Worm (Caenorhabditis elegans) whole organism, L4 larva: Measurements from ENCODE around the gene pxf-1.

ENCODE experiments used
- F44E2.7 ChIP-seq: fragments of 200-800 bp; sonication (Bioruptor generic); IDR thresholded peaks from 2 replicates; pipeline ENCODE4 v2.1.2; 2022; ENCODE audit warnings: missing genetic modification characterization, missing compliant biosample characterization
- T20F7.1 ChIP-seq: fragments of 200-800 bp; sonication (Bioruptor generic); optimal IDR thresholded peaks from 2 replicates; lab custom pipeline; 2018; ENCODE audit warnings: mild to moderate bottlenecking, missing genetic modification characterization, missing compliant biosample characterization
- T26A8.4 ChIP-seq: fragments of 200-800 bp; sonication (Bioruptor generic); IDR thresholded peaks from 2 replicates; pipeline ENCODE4 v1.3.6; 2022; ENCODE audit warnings: missing genetic modification characterization, missing compliant biosample characterization
- Y5F2A.4 ChIP-seq: fragments of 200-800 bp; sonication (Bioruptor generic); optimal IDR thresholded peaks from 2 replicates; lab custom pipeline; 2018; ENCODE audit warnings: mild to moderate bottlenecking, missing genetic modification characterization, missing compliant biosample characterization
- aha-1 ChIP-seq: fragments of 150-350 bp; peaks from one replicate; lab custom pipeline; 2014; ENCODE audit warnings: missing biosample characterization, missing genetic modification characterization
- arid-1 ChIP-seq: fragments of 200-800 bp; sonication (Bioruptor generic); conservative IDR thresholded peaks from 2 replicates; pipeline ENCODE4 v1.3.6; 2022; ENCODE audit warnings: missing genetic modification reagents, missing genetic modification characterization, missing compliant biosample characterization
- ceh-28 ChIP-seq: fragments of 150-350 bp; optimal IDR thresholded peaks from 2 replicates; lab custom pipeline; 2014; ENCODE audit warnings: missing biosample characterization, missing genetic modification reagents, missing genetic modification characterization
- ces-1 ChIP-seq: fragments of 150-350 bp; sonication (generic microtip); optimal IDR thresholded peaks from 4 replicates; lab custom pipeline; 2014; ENCODE audit warnings: missing biosample characterization, missing genetic modification reagents, missing genetic modification characterization
- daf-12 ChIP-seq: fragments of 150-350 bp; optimal IDR thresholded peaks from 2 replicates; lab custom pipeline; 2014; ENCODE audit warnings: missing biosample characterization, missing genetic modification reagents, missing genetic modification characterization
- daf-16 ChIP-seq, 3 experiments: sonication (generic microtip); optimal IDR thresholded peaks; 2 replicates each; lab custom pipeline; 2016 to 2017; ENCODE audit warnings: missing genetic modification characterization in 3 of 3, missing genetic modification reagents in 3 of 3, mild to moderate bottlenecking in 2 of 3, missing compliant biosample characterization in 2 of 3, missing biosample characterization in 1 of 3, moderate library complexity in 1 of 3
- dpl-1 ChIP-seq: fragments of 150-350 bp; optimal IDR thresholded peaks from 2 replicates; lab custom pipeline; 2014; ENCODE audit warnings: missing biosample characterization, missing genetic modification reagents, missing genetic modification characterization
- fkh-10 ChIP-seq: fragments of 150-350 bp; optimal IDR thresholded peaks from 2 replicates; lab custom pipeline; 2014; ENCODE audit warnings: missing biosample characterization, missing genetic modification reagents, missing genetic modification characterization
- fos-1 ChIP-seq: fragments of 150-350 bp; optimal IDR thresholded peaks from 2 replicates; lab custom pipeline; 2014; ENCODE audit warnings: missing biosample characterization, missing genetic modification characterization
- hif-1 ChIP-seq, 2 experiments: sonication (generic microtip); optimal IDR thresholded peaks; 2 replicates each; lab custom pipeline; 2016 to 2017; ENCODE audit warnings: missing compliant biosample characterization in 2 of 2, missing genetic modification characterization in 2 of 2, missing genetic modification reagents in 2 of 2, missing genotype in 2 of 2, mild to moderate bottlenecking in 1 of 2
- hlh-30 ChIP-seq: sonication (generic microtip); optimal IDR thresholded peaks from 2 replicates; lab custom pipeline; 2017; ENCODE audit warnings: antibody characterized with exemption, mild to moderate bottlenecking, missing genetic modification characterization, missing compliant biosample characterization; ENCODE audit not compliant: insufficient read depth
- hmg-1.1 ChIP-seq: fragments of 200-800 bp; sonication (Bioruptor generic); IDR thresholded peaks from 2 replicates; pipeline ENCODE4 v1.3.6; 2022; ENCODE audit warnings: missing genetic modification reagents, missing genetic modification characterization, missing compliant biosample characterization
- lin-1 ChIP-seq: fragments of 200-800 bp; sonication (Bioruptor generic); IDR thresholded peaks from 2 replicates; pipeline ENCODE4 v1.3.6; 2022; ENCODE audit warnings: missing genetic modification reagents, missing genetic modification characterization, missing compliant biosample characterization
- lin-29 ChIP-seq: fragments of 200-800 bp; sonication (Bioruptor generic); IDR thresholded peaks from 2 replicates; pipeline ENCODE4 v1.3.6; 2022; ENCODE audit warnings: missing genetic modification reagents, missing genetic modification characterization, missing compliant biosample characterization
- lin-38 ChIP-seq: fragments of 200-800 bp; sonication (Bioruptor generic); IDR thresholded peaks from 2 replicates; pipeline ENCODE4 v1.3.6; 2022; ENCODE audit warnings: missing genetic modification reagents, missing genetic modification characterization, missing compliant biosample characterization
- mdl-1 ChIP-seq, 2 experiments: fragments of 150-350 bp in 1 of 2; sonication (generic microtip) in 1 of 2; optimal IDR thresholded peaks; 2 replicates each; lab custom pipeline; 2014 to 2017; ENCODE audit warnings: missing biosample characterization in 2 of 2, missing genetic modification characterization in 2 of 2
- mep-1 ChIP-seq: fragments of 150-350 bp; sonication (generic microtip); optimal IDR thresholded peaks from 3 replicates; lab custom pipeline; 2014; ENCODE audit warnings: missing biosample characterization, missing genetic modification characterization
- mes-2 ChIP-seq: sonication (generic microtip); optimal IDR thresholded peaks from 2 replicates; lab custom pipeline; 2016; ENCODE audit warnings: missing genotype, mild to moderate bottlenecking, missing genetic modification characterization, missing compliant biosample characterization; ENCODE audit not compliant: poor library complexity, severe bottlenecking
- nhr-111 ChIP-seq: fragments of 200-800 bp; sonication (Bioruptor generic); optimal IDR thresholded peaks from 2 replicates; lab custom pipeline; 2018; ENCODE audit warnings: mild to moderate bottlenecking, missing genetic modification characterization, missing compliant biosample characterization
- nhr-28 ChIP-seq: fragments of 150-350 bp; optimal IDR thresholded peaks from 2 replicates; lab custom pipeline; 2014; ENCODE audit warnings: missing biosample characterization, missing genetic modification characterization
- pha-4 ChIP-seq, 2 experiments: fragments of 150-350 bp in 1 of 2; fragments of 200-800 bp in 1 of 2; sonication (Bioruptor generic) in 1 of 2; IDR thresholded peaks in 1 of 2; optimal IDR thresholded peaks in 1 of 2; 2 replicates each; pipeline versions ENCODE4 v1.3.6 to Lab custom; 2014 to 2022; ENCODE audit warnings: missing genetic modification characterization in 2 of 2, missing genetic modification reagents in 2 of 2, missing biosample characterization in 1 of 2, missing compliant biosample characterization in 1 of 2
- rbr-2 ChIP-seq: sonication (generic microtip); optimal IDR thresholded peaks from 2 replicates; lab custom pipeline; 2016; ENCODE audit warnings: missing genotype, missing genetic modification characterization, missing compliant biosample characterization
- spr-3 ChIP-seq: fragments of 200-800 bp; sonication (Bioruptor generic); optimal IDR thresholded peaks from 2 replicates; lab custom pipeline; 2018; ENCODE audit warnings: mild to moderate bottlenecking, missing genetic modification characterization, missing compliant biosample characterization
- tag-97 ChIP-seq: fragments of 200-800 bp; sonication (Bioruptor generic); IDR thresholded peaks from 2 replicates; pipeline ENCODE4 v1.3.6; 2022; ENCODE audit warnings: missing genetic modification characterization, missing compliant biosample characterization
- unc-130 ChIP-seq: sonication (generic microtip); optimal IDR thresholded peaks from 2 replicates; lab custom pipeline; 2016; ENCODE audit warnings: missing genetic modification reagents, missing genetic modification characterization, missing compliant biosample characterization
- unc-62 ChIP-seq, 3 experiments: fragments of 150-350 bp in 1 of 3; sonication (generic microtip); optimal IDR thresholded peaks in 2 of 3; peaks in 1 of 3; 1 replicate in 1 of 3; 2 replicates in 2 of 3; lab custom pipeline; 2014 to 2017; ENCODE audit warnings: missing biosample characterization in 3 of 3, missing genetic modification characterization in 3 of 3, missing genetic modification reagents in 3 of 3, missing genotype in 1 of 3
- zfp-2 ChIP-seq: sonication (generic microtip); optimal IDR thresholded peaks from 2 replicates; lab custom pipeline; 2016; ENCODE audit warnings: mild to moderate bottlenecking, missing genetic modification characterization, missing compliant biosample characterization
- zip-11 ChIP-seq: fragments of 200-800 bp; sonication (Bioruptor generic); IDR thresholded peaks from 2 replicates; pipeline ENCODE4 v1.3.6; 2022; ENCODE audit warnings: missing genetic modification characterization, missing compliant biosample characterization
- ztf-7 ChIP-seq: fragments of 150-350 bp; optimal IDR thresholded peaks from 2 replicates; lab custom pipeline; 2014; ENCODE audit warnings: missing biosample characterization, missing genetic modification characterization

pxf-1 gene

DNA sequence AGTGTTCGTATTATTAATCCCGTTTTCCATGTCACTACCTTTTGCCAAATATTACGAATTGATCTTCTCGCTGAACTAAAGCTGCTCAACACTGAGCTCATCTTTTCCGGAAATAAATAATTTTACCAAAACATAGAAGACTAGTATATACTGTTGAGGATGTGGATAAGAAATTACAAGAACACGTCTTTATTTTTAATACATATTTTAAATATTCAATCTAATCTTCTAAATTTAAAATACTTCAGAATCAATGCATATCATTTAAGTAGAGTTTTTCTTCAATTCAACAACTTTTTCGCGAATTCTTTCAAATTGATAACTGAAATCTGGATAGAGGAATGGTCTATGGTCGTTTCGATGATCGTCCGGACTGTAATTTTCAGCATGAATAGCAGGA is 40.7 kb upstream of the pxf-1 start, which contains the start of gene abt-1:
Gene abt-1, minus strand, starts transcription at position 101 of the 400 bp plus-strand sequence.
- no peak for TF ChIP-seq arid-1 (GFP tag; lab: Robert Waterston, UW)
- TF ChIP-seq lin-29 (GFP tag; lab: Robert Waterston, UW), result no peak
- TF ChIP-seq T26A8.4, result no peak

DNA sequence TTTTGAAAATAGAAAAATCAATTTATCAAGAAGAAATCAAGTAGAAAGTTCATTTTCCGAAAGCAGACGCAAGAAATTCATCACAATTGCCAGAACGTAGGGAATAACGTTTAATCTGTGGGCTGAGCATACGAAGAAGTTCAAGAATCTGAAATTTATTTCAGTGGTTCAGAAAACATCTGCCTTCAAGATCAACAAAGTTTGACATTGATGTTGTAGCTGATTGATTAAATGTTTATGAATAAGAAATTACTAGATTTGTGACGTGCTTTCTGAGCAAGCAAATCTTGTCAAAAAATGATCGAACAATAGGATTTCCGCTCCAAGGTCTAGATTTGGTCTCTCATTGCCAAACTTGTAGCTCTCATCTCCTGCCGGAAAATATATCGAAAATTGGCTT is 32.0 kb upstream of the pxf-1 start, which contains the start of gene K04D7.6:
Gene K04D7.6, minus strand, starts transcription at position 101 of the 400 bp plus-strand sequence.
- no peak for TF ChIP-seq fos-1 (tag; lab: Kevin White, UChicago)
- no peak for TF ChIP-seq unc-62 (GFP tag; optimal IDR thresholded peaks at IDR 0.05 in 1 of 2; lab: Kevin White, UChicago)
- TF ChIP-seq unc-62 (tag; optimal IDR thresholded peaks at IDR 0.05; lab: Kevin White, UChicago), result no peak
- TF ChIP-seq hlh-30 (tag; lab: Kevin White, UChicago), result no peak
- TF ChIP-seq dpl-1 (GFP tag; lab: Kevin White, UChicago), result no peak
- TF ChIP-seq lin-1 (GFP tag; lab: Robert Waterston, UW), result no peak
- no peak for TF ChIP-seq rbr-2 (tag; lab: Kevin White, UChicago)
- TF ChIP-seq Y5F2A.4 (GFP tag; lab: Kevin White, UChicago), result no peak
- no peak for TF ChIP-seq mep-1 (tag; lab: Kevin White, UChicago)
- no peak for TF ChIP-seq hmg-1.1 (GFP tag; lab: Robert Waterston, UW)
- no peak for TF ChIP-seq tag-97
- TF ChIP-seq zip-11, result no peak
- no peak for TF ChIP-seq ces-1 (GFP tag; lab: Kevin White, UChicago)
- no peak for TF ChIP-seq hif-1 (tag; optimal IDR thresholded peaks at IDR 0.05; lab: Kevin White, UChicago)
- TF ChIP-seq zfp-2 (tag; lab: Kevin White, UChicago), result no peak
- no peak for TF ChIP-seq daf-12 (tag; lab: Kevin White, UChicago)
- TF ChIP-seq mdl-1 (tag; optimal IDR thresholded peaks at IDR 0.05; lab: Kevin White, UChicago), result no peak
- TF ChIP-seq T20F7.1 (GFP tag; lab: Kevin White, UChicago), result no peak
- TF ChIP-seq ceh-28 (tag; lab: Kevin White, UChicago), result no peak

- no peak for TF ChIP-seq pha-4 (GFP tag; IDR thresholded peaks at IDR 0.05; lab: Robert Waterston, UW)
- TF ChIP-seq pha-4 (tag; optimal IDR thresholded peaks at IDR 0.05; lab: Kevin White, UChicago), result peak; percentile 52
- peak; percentile 63 for TF ChIP-seq nhr-28
- peak; percentile 46 for TF ChIP-seq unc-130
- TF ChIP-seq hlh-30 (tag; lab: Kevin White, UChicago), result no peak
- TF ChIP-seq mes-2, result peak; percentile 81
Measured at ce11 chrIV:10197317-10197867, 23.3 kb upstream of the pxf-1 start, which contains the start of gene gon-4. Gene gon-4, plus strand, starts transcription at chrIV:10197817.

- TF ChIP-seq aha-1 (tag; lab: Kevin White, UChicago), result peak; percentile 3
- no peak for TF ChIP-seq lin-38
- TF ChIP-seq, all 104 proteins: peak for 1
Measured at ce11 chrIV:10194345-10194744, 20.2 kb upstream of the pxf-1 start, which contains the start of gene ptrg-1. Gene ptrg-1, minus strand, starts transcription at chrIV:10194445.

- TF ChIP-seq spr-3 (GFP tag; lab: Kevin White, UChicago) (no peak), fkh-10 (GFP tag; lab: Kevin White, UChicago) (peak; percentile 55), F44E2.7 (GFP tag; lab: Robert Waterston, UW) (no peak), ztf-7 (tag; lab: Kevin White, UChicago) (no peak), unc-62 (GFP tag; optimal IDR thresholded peaks at IDR 0.05 in 1 of 2; lab: Kevin White, UChicago) (peak in 1 of 2 experiments; percentile 88), unc-62 (tag; optimal IDR thresholded peaks at IDR 0.05; lab: Kevin White, UChicago) (no peak), nhr-111 (GFP tag; lab: Kevin White, UChicago) (no peak), daf-16 (GFP tag; optimal IDR thresholded peaks at IDR 0.05; lab: Kevin White, UChicago) (no peak), daf-16 (tag; optimal IDR thresholded peaks at IDR 0.05; lab: Kevin White, UChicago) (no peak)
Measured at ce11 chrIV:10191498-10191897, 17.4 kb upstream of the pxf-1 start.
